Fruit fly (Drosophila melanogaster) whole organism, embryonic: Measurements from ENCODE around the gene raw.

Source experiments
- CG10321 ChIP-seq: fragments of 200-800 bp; sonication (Bioruptor generic); IDR thresholded peaks from 2 replicates; pipeline ENCODE4 v1.3.6; 2022; ENCODE audit warnings: missing biosample characterization, missing genetic modification characterization
- CG10462 ChIP-seq: fragments of 200-800 bp; sonication (Bioruptor generic); optimal IDR thresholded peaks from 2 replicates; lab custom pipeline; 2016; ENCODE audit warnings: missing biosample characterization, missing genetic modification characterization
- CG11504 ChIP-seq: fragments of 200-800 bp; sonication (Bioruptor generic); optimal IDR thresholded peaks from 3 replicates; lab custom pipeline; 2019; ENCODE audit warnings: missing biosample characterization, mild to moderate bottlenecking, missing genetic modification characterization, moderate library complexity
- CG11695 ChIP-seq: fragments of 200-800 bp; sonication (Bioruptor generic); IDR thresholded peaks from 3 replicates; pipeline ENCODE4 v1.3.6; 2022; ENCODE audit warnings: missing biosample characterization, missing genetic modification characterization
- CG13296 ChIP-seq: fragments of 200-800 bp; sonication (Bioruptor generic); optimal IDR thresholded peaks from 3 replicates; lab custom pipeline; 2018; ENCODE audit warnings: missing biosample characterization, mild to moderate bottlenecking, missing genetic modification characterization
- CG14965 ChIP-seq: fragments of 200-800 bp; sonication (Bioruptor generic); optimal IDR thresholded peaks from 2 replicates; lab custom pipeline; 2016; ENCODE audit warnings: missing biosample characterization, missing genetic modification characterization, borderline replicate concordance
- CG17802 ChIP-seq: fragments of 200-800 bp; sonication (Bioruptor generic); optimal IDR thresholded peaks from 2 replicates; lab custom pipeline; 2018; ENCODE audit warnings: missing biosample characterization, mild to moderate bottlenecking, missing genetic modification characterization, moderate library complexity
- CG18011 ChIP-seq: fragments of 200-800 bp; sonication (Bioruptor generic); optimal IDR thresholded peaks from 2 replicates; lab custom pipeline; 2017; ENCODE audit warnings: missing biosample characterization, missing genetic modification characterization, mild to moderate bottlenecking, moderate library complexity, missing genotype
- CG1832 ChIP-seq: fragments of 200-800 bp; sonication (Bioruptor generic); optimal IDR thresholded peaks from 2 replicates; lab custom pipeline; 2017; ENCODE audit warnings: missing biosample characterization, mild to moderate bottlenecking, missing genetic modification characterization, inconsistent platforms
- CG33213 ChIP-seq: fragments of 200-800 bp; sonication (Bioruptor generic); optimal IDR thresholded peaks from 3 replicates; lab custom pipeline; 2016; ENCODE audit warnings: missing biosample characterization, missing genetic modification characterization
- CG3838 ChIP-seq: fragments of 200-800 bp; sonication (Bioruptor generic); optimal IDR thresholded peaks from 3 replicates; lab custom pipeline; 2016; ENCODE audit warnings: missing biosample characterization, missing genetic modification characterization
- CG3995 ChIP-seq: fragments of 200-800 bp; sonication (Bioruptor generic); optimal IDR thresholded peaks from 3 replicates; lab custom pipeline; 2016; ENCODE audit warnings: missing biosample characterization, missing genetic modification characterization
- CG4328 ChIP-seq: fragments of 200-800 bp; sonication (Bioruptor generic); optimal IDR thresholded peaks from 3 replicates; lab custom pipeline; 2017; ENCODE audit warnings: missing biosample characterization, missing genetic modification reagents, missing genetic modification characterization
- CG4424 ChIP-seq: fragments of 200-800 bp; sonication (Bioruptor generic); optimal IDR thresholded peaks from 3 replicates; lab custom pipeline; 2016; ENCODE audit warnings: missing biosample characterization, missing genetic modification characterization
- CG4707 ChIP-seq: fragments of 200-800 bp; sonication (Bioruptor generic); optimal IDR thresholded peaks from 2 replicates; lab custom pipeline; 2018; ENCODE audit warnings: missing biosample characterization, mild to moderate bottlenecking, missing genetic modification characterization, moderate library complexity
- CG9932 ChIP-seq: fragments of 200-800 bp; sonication (Bioruptor generic); IDR thresholded peaks from 2 replicates; pipeline ENCODE4 v1.3.6; 2022; ENCODE audit warnings: missing biosample characterization, missing genetic modification characterization
- CHES-1-like ChIP-seq: fragments of 200-800 bp; sonication (Bioruptor generic); optimal IDR thresholded peaks from 2 replicates; lab custom pipeline; 2016; ENCODE audit warnings: missing biosample characterization, missing genetic modification characterization
- CrebB ChIP-seq: fragments of 200-800 bp; sonication (Bioruptor generic); optimal IDR thresholded peaks from 3 replicates; lab custom pipeline; 2018; ENCODE audit warnings: missing biosample characterization, mild to moderate bottlenecking, missing genetic modification characterization
- Dad ChIP-seq: fragments of 200-800 bp; sonication (Bioruptor generic); optimal IDR thresholded peaks from 3 replicates; lab custom pipeline; 2016; ENCODE audit warnings: missing biosample characterization, missing genetic modification characterization
- Dfd ChIP-seq, 2 experiments: fragments of >200 bp; optimal IDR thresholded peaks; 2 replicates each; lab custom pipeline; 2017; ENCODE audit warnings: missing biosample characterization in 2 of 2, missing genetic modification characterization in 2 of 2
- Dll ChIP-seq: fragments of 200-800 bp; sonication (Bioruptor generic); IDR thresholded peaks from 4 replicates; pipeline ENCODE4 v1.3.6; 2022; ENCODE audit warnings: missing biosample characterization, missing genetic modification characterization; ENCODE audit not compliant: partially characterized antibody
- Eip74EF ChIP-seq, 2 experiments: fragments of 200-800 bp in 1 of 2; fragments of >200 bp in 1 of 2; sonication (Bioruptor generic) in 1 of 2; optimal IDR thresholded peaks; 2 replicates each; lab custom pipeline; 2017 to 2019; ENCODE audit warnings: missing biosample characterization in 2 of 2, missing genetic modification characterization in 2 of 2, mild to moderate bottlenecking in 1 of 2, moderate library complexity in 1 of 2
- Fer1 ChIP-seq: fragments of 200-800 bp; sonication (Bioruptor generic); optimal IDR thresholded peaks from 2 replicates; lab custom pipeline; 2017; ENCODE audit warnings: missing biosample characterization, mild to moderate bottlenecking, missing genetic modification characterization
- HLH3B ChIP-seq: fragments of 200-800 bp; sonication (Bioruptor generic); IDR thresholded peaks from 2 replicates; pipeline ENCODE4 v1.3.6; 2022; ENCODE audit warnings: missing biosample characterization, missing genetic modification characterization
- Hr51 ChIP-seq, 2 experiments: fragments of 200-800 bp; sonication (Bioruptor generic); optimal IDR thresholded peaks; 2 replicates in 1 of 2; 3 replicates in 1 of 2; lab custom pipeline; 2016 to 2018; ENCODE audit warnings: missing biosample characterization in 2 of 2, missing genetic modification characterization in 2 of 2, mild to moderate bottlenecking in 1 of 2, moderate library complexity in 1 of 2
- Kr ChIP-seq: fragments of 200-800 bp; sonication (Bioruptor generic); optimal IDR thresholded peaks from 2 replicates; lab custom pipeline; 2017; ENCODE audit warnings: missing biosample characterization, mild to moderate bottlenecking, missing genetic modification characterization
- Lpt ChIP-seq: fragments of >200 bp; optimal IDR thresholded peaks from 2 replicates; lab custom pipeline; 2018; ENCODE audit warnings: missing biosample characterization, missing genetic modification characterization
- MTF-1 ChIP-seq: fragments of 200-800 bp; sonication (Bioruptor generic); optimal IDR thresholded peaks from 2 replicates; lab custom pipeline; 2018; ENCODE audit warnings: missing biosample characterization, mild to moderate bottlenecking, missing genetic modification characterization, borderline replicate concordance
- PHDP ChIP-seq: fragments of 200-800 bp; sonication (Bioruptor generic); optimal IDR thresholded peaks from 3 replicates; lab custom pipeline; 2018; ENCODE audit warnings: missing biosample characterization, mild to moderate bottlenecking, missing genetic modification characterization, moderate library complexity
- Rfx ChIP-seq: fragments of 200-800 bp; sonication (Bioruptor generic); IDR thresholded peaks from 2 replicates; pipeline ENCODE4 v1.3.6; 2022; ENCODE audit warnings: missing biosample characterization, missing genetic modification characterization
- Sox102F ChIP-seq: fragments of 200-800 bp; sonication (Bioruptor generic); optimal IDR thresholded peaks from 2 replicates; lab custom pipeline; 2018; ENCODE audit warnings: missing biosample characterization, mild to moderate bottlenecking, missing genetic modification characterization, moderate library complexity
- crol ChIP-seq: fragments of 200-800 bp; sonication (Bioruptor generic); IDR thresholded peaks from 2 replicates; pipeline ENCODE4 v1.3.6; 2022; ENCODE audit warnings: missing biosample characterization, missing genetic modification characterization
- crp ChIP-seq, 2 experiments: fragments of 200-800 bp; sonication (Bioruptor generic); optimal IDR thresholded peaks; 2 replicates in 1 of 2; 3 replicates in 1 of 2; lab custom pipeline; 2017; ENCODE audit warnings: missing biosample characterization in 2 of 2, missing genetic modification characterization in 2 of 2, mild to moderate bottlenecking in 1 of 2, moderate library complexity in 1 of 2
- emc ChIP-seq: fragments of 200-800 bp; sonication (Bioruptor generic); optimal IDR thresholded peaks from 2 replicates; lab custom pipeline; 2016; ENCODE audit warnings: missing biosample characterization, missing genetic modification characterization
- fru ChIP-seq: fragments of >200 bp; optimal IDR thresholded peaks from 2 replicates; lab custom pipeline; 2017
- grau ChIP-seq: fragments of 200-800 bp; optimal IDR thresholded peaks from 3 replicates; lab custom pipeline; 2019; ENCODE audit warnings: missing biosample characterization, mild to moderate bottlenecking, missing genetic modification characterization, moderate library complexity
- inv ChIP-seq: fragments of 200-800 bp; sonication (Bioruptor generic); IDR thresholded peaks from 2 replicates; pipeline ENCODE4 v1.3.6; 2022; ENCODE audit warnings: missing biosample characterization, missing genetic modification characterization; ENCODE audit not compliant: partially characterized antibody
- lov ChIP-seq, 2 experiments: fragments of 200-800 bp in 1 of 2; fragments of >200 bp in 1 of 2; sonication (Bioruptor generic) in 1 of 2; IDR thresholded peaks in 1 of 2; optimal IDR thresholded peaks in 1 of 2; 2 replicates in 1 of 2; 3 replicates in 1 of 2; pipeline versions ENCODE4 v1.3.6 to Lab custom; 2017 to 2022; ENCODE audit warnings: missing biosample characterization in 1 of 2, missing genetic modification characterization in 1 of 2
- luna ChIP-seq: fragments of 200-800 bp; sonication (Bioruptor generic); optimal IDR thresholded peaks from 2 replicates; lab custom pipeline; 2016; ENCODE audit warnings: missing biosample characterization, missing genetic modification characterization
- mirr ChIP-seq: fragments of 200-800 bp; sonication (Bioruptor generic); optimal IDR thresholded peaks from 3 replicates; lab custom pipeline; 2018; ENCODE audit warnings: missing biosample characterization, mild to moderate bottlenecking, missing genetic modification characterization
- nom ChIP-seq: fragments of 200-800 bp; sonication (Bioruptor generic); optimal IDR thresholded peaks from 2 replicates; lab custom pipeline; 2017; ENCODE audit warnings: missing biosample characterization, missing genetic modification characterization, mild to moderate bottlenecking, moderate library complexity, missing genetic modification reagents
- odd ChIP-seq: fragments of 200-800 bp; sonication (Bioruptor generic); optimal IDR thresholded peaks from 2 replicates; lab custom pipeline; 2017; ENCODE audit warnings: missing biosample characterization, mild to moderate bottlenecking, missing genetic modification characterization
- p53 ChIP-seq: fragments of 200-800 bp; sonication (Bioruptor generic); optimal IDR thresholded peaks from 2 replicates; lab custom pipeline; 2016; ENCODE audit warnings: missing biosample characterization, missing genetic modification characterization
- pfk ChIP-seq: fragments of 200-800 bp; sonication (Bioruptor generic); optimal IDR thresholded peaks from 2 replicates; lab custom pipeline; 2018; ENCODE audit warnings: missing biosample characterization, mild to moderate bottlenecking, missing genetic modification characterization, moderate library complexity
- prd ChIP-seq, 3 experiments: fragments of >200 bp in 2 of 3; fragments of 200-800 bp in 1 of 3; sonication (Bioruptor generic) in 1 of 3; optimal IDR thresholded peaks in 2 of 3; IDR thresholded peaks in 1 of 3; 2 replicates in 2 of 3; 3 replicates in 1 of 3; pipeline versions ENCODE4 v1.3.6 to Lab custom; 2017 to 2022; ENCODE audit warnings: missing biosample characterization in 1 of 3, missing genetic modification characterization in 1 of 3
- psq ChIP-seq: fragments of 200-800 bp; sonication (Bioruptor generic); optimal IDR thresholded peaks from 2 replicates; lab custom pipeline; 2017; ENCODE audit warnings: missing biosample characterization, missing genetic modification characterization
- seq ChIP-seq: fragments of 200-800 bp; sonication (Bioruptor generic); IDR thresholded peaks from 2 replicates; pipeline ENCODE4 v1.3.6; 2022; ENCODE audit warnings: missing biosample characterization, missing genetic modification characterization
- tna ChIP-seq: fragments of 200-800 bp; sonication (Bioruptor generic); IDR thresholded peaks from 2 replicates; pipeline ENCODE4 v1.3.6; 2022; ENCODE audit warnings: missing biosample characterization, missing genetic modification characterization; ENCODE audit not compliant: partially characterized antibody
- vfl ChIP-seq: fragments of 200-800 bp; sonication (Bioruptor generic); optimal IDR thresholded peaks from 2 replicates; lab custom pipeline; 2016; ENCODE audit warnings: missing biosample characterization, missing genetic modification characterization

raw gene

DNA sequence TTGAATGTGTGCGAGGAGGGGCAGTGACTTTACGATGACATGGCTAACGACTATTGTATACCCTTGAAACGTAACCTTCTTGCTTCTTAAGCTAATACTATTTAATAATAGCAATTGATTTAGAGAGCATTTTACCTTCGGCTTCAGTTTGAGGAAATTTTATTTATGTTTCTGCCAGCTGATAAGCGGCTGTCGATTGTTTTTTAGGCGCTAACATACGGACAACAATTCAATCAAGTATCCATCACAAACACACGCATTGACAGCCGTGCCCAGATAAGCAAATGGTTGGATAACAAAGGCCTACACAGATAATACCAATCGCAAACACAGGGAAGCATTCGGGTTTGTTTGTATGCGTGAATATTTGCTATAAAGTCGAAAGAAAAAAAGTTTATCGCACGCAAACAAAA, 2.2 kb downstream of the raw start (continued):
- TF ChIP-seq CG9932 (GFP tag; lab: Robert Waterston, UW) (peak; percentile 63), CG1832 (GFP tag; lab: Kevin White, UChicago) (no peak), CG11504 (peak; percentile 40), psq (GFP tag; lab: Kevin White, UChicago) (no peak), mirr (GFP tag; lab: Kevin White, UChicago) (peak; percentile 98), lov (optimal IDR thresholded peaks at IDR 0.05; lab: Kevin White, UChicago) (no peak), lov (GFP tag; IDR thresholded peaks at IDR 0.05; lab: Robert Waterston, UW) (no peak), tna (GFP tag; lab: Robert Waterston, UW) (peak; percentile 28; the same call in 1 of the 2 replicates), CG4707 (GFP tag; lab: Kevin White, UChicago) (no peak), CG3838 (GFP tag; lab: Kevin White, UChicago) (no peak), p53 (GFP tag; lab: Kevin White, UChicago) (no peak), Sox102F (GFP tag; lab: Kevin White, UChicago) (peak; percentile 48), CG14965 (no peak), Fer1 (GFP tag; lab: Kevin White, UChicago) (peak; percentile 60), odd (GFP tag; lab: Kevin White, UChicago) (no peak), Kr (GFP tag; lab: Kevin White, UChicago) (no peak), emc (no peak), luna (GFP tag; lab: Kevin White, UChicago) (no peak), CG18011 (GFP tag; lab: Kevin White, UChicago) (no peak), CG11695 (peak; percentile 37; the same call in 1 of the 3 replicates), Rfx (GFP tag; lab: Robert Waterston, UW) (0 out of 2 replicates have a peak, but pooled peaks have one; percentile 38), Dfd (GFP tag; optimal IDR thresholded peaks at IDR 0.05; lab: Kevin White, UChicago) (no peak), crp (GFP tag; optimal IDR thresholded peaks at IDR 0.05; lab: Kevin White, UChicago) (no peak), prd (optimal IDR thresholded peaks at IDR 0.05; lab: Kevin White, UChicago) (no peak), prd (GFP tag; IDR thresholded peaks at IDR 0.05; lab: Robert Waterston, UW) (peak; percentile 54), PHDP (peak; percentile 59), Dll (GFP tag; lab: Robert Waterston, UW) (no peak), HLH3B (GFP tag; lab: Robert Waterston, UW) (no peak), inv (GFP tag; lab: Robert Waterston, UW) (no peak), MTF-1 (no peak), CG3995 (GFP tag; lab: Kevin White, UChicago) (peak; percentile 6), nom (GFP tag; lab: Kevin White, UChicago) (no peak), CG4328 (no peak), Eip74EF (GFP tag; optimal IDR thresholded peaks at IDR 0.05; lab: Kevin White, UChicago) (no peak), pfk (GFP tag; lab: Kevin White, UChicago) (no peak), grau (tag; lab: Kevin White, UChicago) (peak; percentile 50), Hr51 (GFP tag; optimal IDR thresholded peaks at IDR 0.05; lab: Kevin White, UChicago) (peak in 1 of 2 experiments; percentile 26), Lpt (no peak), vfl (GFP tag; lab: Kevin White, UChicago) (no peak), crol (GFP tag; lab: Robert Waterston, UW) (no peak), CHES-1-like (GFP tag; lab: Kevin White, UChicago) (no peak), CrebB (tag; lab: Kevin White, UChicago) (peak; percentile 20), fru (lab: Kevin White, UChicago) (no peak), CG17802 (tag; lab: Kevin White, UChicago) (no peak), CG33213 (no peak), Dad (no peak), CG4424 (GFP tag; lab: Kevin White, UChicago) (peak; percentile 31), seq (no peak), CG13296 (GFP tag; lab: Kevin White, UChicago) (peak; percentile 0), CG10321 (no peak), CG10462 (GFP tag; lab: Kevin White, UChicago) (no peak)
